Worm (Caenorhabditis elegans): ENCODE results near the gene mct-3.

DNA sequence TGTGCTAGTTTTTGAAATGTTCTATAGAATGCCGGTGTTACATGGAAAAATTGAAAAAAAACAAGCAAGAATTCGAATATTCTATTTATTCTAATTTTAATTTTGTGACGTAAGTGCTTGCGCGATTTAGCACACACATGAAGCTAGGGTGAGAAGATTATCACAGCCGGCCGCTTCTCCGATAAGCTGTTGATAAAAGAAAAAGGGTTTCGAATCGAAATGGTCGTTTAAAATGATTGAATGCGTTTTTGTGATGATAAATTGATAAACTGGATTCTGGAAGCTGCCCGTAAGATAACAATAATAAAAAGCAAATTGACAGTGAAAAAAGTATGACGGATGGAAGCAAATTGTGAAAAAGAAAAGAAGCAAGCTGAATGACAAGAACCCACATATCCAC lies 31.5 kb downstream of the mct-3 start:
- TF ChIP-seq snpc-4 (tag; optimal IDR thresholded peaks at IDR 0.05): no peak
- no peak for TF ChIP-seq drap-1 (GFP tag; optimal IDR thresholded peaks at IDR 0.05)
- no peak for TF ChIP-seq nhr-28 (tag; optimal IDR thresholded peaks at IDR 0.05)
- TF ChIP-seq lin-13 (tag; optimal IDR thresholded peaks at IDR 0.05): no peak
- no peak for TF ChIP-seq unc-62 (GFP tag; optimal IDR thresholded peaks at IDR 0.05)
- TF ChIP-seq nhr-237 (tag; optimal IDR thresholded peaks at IDR 0.05): no peak
- TF ChIP-seq mep-1 (tag; optimal IDR thresholded peaks at IDR 0.05): no peak

All from whole organism, mixed stage, embryonic.